Worm (Caenorhabditis elegans) whole organism, mixed stage, embryonic: ENCODE results near the gene B0244.6.

ENCODE experiments used
- M03D4.4 ChIP-seq: sonication (generic microtip); optimal IDR thresholded peaks from 2 replicates; lab custom pipeline; 2017; ENCODE audit warnings: mild to moderate bottlenecking, missing genetic modification characterization, missing compliant biosample characterization
- bed-3 ChIP-seq: fragments of 200-800 bp; sonication (Bioruptor generic); optimal IDR thresholded peaks from 3 replicates; lab custom pipeline; 2018; ENCODE audit warnings: mild to moderate bottlenecking, missing genetic modification characterization, moderate library complexity, missing compliant biosample characterization
- blmp-1 ChIP-seq: fragments of 150-350 bp; optimal IDR thresholded peaks from 2 replicates; lab custom pipeline; 2014; ENCODE audit warnings: missing biosample characterization, missing genetic modification characterization
- ceh-39 ChIP-seq: fragments of 150-350 bp; optimal IDR thresholded peaks from 2 replicates; lab custom pipeline; 2014; ENCODE audit warnings: missing biosample characterization, missing genetic modification characterization
- ceh-43 ChIP-seq: fragments of 200-800 bp; sonication (Bioruptor generic); optimal IDR thresholded peaks from 2 replicates; lab custom pipeline; 2018; ENCODE audit warnings: mild to moderate bottlenecking, missing genetic modification characterization, moderate library complexity, missing compliant biosample characterization
- ceh-83 ChIP-seq: fragments of 200-800 bp; sonication (Bioruptor generic); optimal IDR thresholded peaks from 2 replicates; lab custom pipeline; 2018; ENCODE audit warnings: mild to moderate bottlenecking, missing genetic modification characterization, missing compliant biosample characterization
- ces-1 ChIP-seq: fragments of 150-350 bp; optimal IDR thresholded peaks from 2 replicates; lab custom pipeline; 2014; ENCODE audit warnings: missing biosample characterization, missing genetic modification reagents, missing genetic modification characterization
- drap-1 ChIP-seq: fragments of 200-800 bp; sonication (Bioruptor generic); optimal IDR thresholded peaks from 3 replicates; lab custom pipeline; 2018; ENCODE audit warnings: mild to moderate bottlenecking, missing genetic modification characterization, missing compliant biosample characterization
- elt-1 ChIP-seq: sonication (generic microtip); optimal IDR thresholded peaks from 2 replicates; lab custom pipeline; 2017; ENCODE audit warnings: missing genetic modification characterization, mild to moderate bottlenecking, missing compliant biosample characterization, antibody characterized with exemption, moderate library complexity, borderline replicate concordance; ENCODE audit not compliant: insufficient read depth
- elt-3 ChIP-seq: fragments of 150-350 bp; optimal IDR thresholded peaks from 2 replicates; lab custom pipeline; 2014; ENCODE audit warnings: missing biosample characterization, missing genetic modification characterization
- flh-1 ChIP-seq: fragments of 200-800 bp; sonication (Bioruptor generic); optimal IDR thresholded peaks from 2 replicates; lab custom pipeline; 2018; ENCODE audit warnings: mild to moderate bottlenecking, missing genetic modification characterization, moderate library complexity, missing compliant biosample characterization
- ham-2 ChIP-seq: fragments of 200-800 bp; sonication (Bioruptor generic); optimal IDR thresholded peaks from 2 replicates; lab custom pipeline; 2018; ENCODE audit warnings: mild to moderate bottlenecking, missing genetic modification characterization, missing compliant biosample characterization
- hlh-1 ChIP-seq: fragments of 150-350 bp; optimal IDR thresholded peaks from 2 replicates; lab custom pipeline; 2014; ENCODE audit warnings: missing biosample characterization, missing genetic modification reagents, missing genetic modification characterization
- lin-13 ChIP-seq: fragments of 150-350 bp; optimal IDR thresholded peaks from 2 replicates; lab custom pipeline; 2014; ENCODE audit warnings: missing biosample characterization, missing genetic modification characterization
- lin-32 ChIP-seq: fragments of 200-800 bp; sonication (Bioruptor generic); optimal IDR thresholded peaks from 2 replicates; lab custom pipeline; 2018; ENCODE audit warnings: mild to moderate bottlenecking, missing genetic modification characterization, missing compliant biosample characterization
- lsy-2 ChIP-seq: fragments of 150-350 bp; optimal IDR thresholded peaks from 2 replicates; lab custom pipeline; 2014; ENCODE audit warnings: missing biosample characterization, missing genetic modification characterization
- mep-1 ChIP-seq: fragments of 150-350 bp; optimal IDR thresholded peaks from 2 replicates; lab custom pipeline; 2017; ENCODE audit warnings: missing biosample characterization, missing genetic modification reagents, missing genetic modification characterization, inconsistent platforms
- mls-2 ChIP-seq: sonication (generic microtip); optimal IDR thresholded peaks from 2 replicates; lab custom pipeline; 2016; ENCODE audit warnings: mild to moderate bottlenecking, missing genetic modification characterization, moderate library complexity, missing compliant biosample characterization
- nhr-2 ChIP-seq: fragments of 150-350 bp; optimal IDR thresholded peaks from 2 replicates; lab custom pipeline; 2014; ENCODE audit warnings: missing biosample characterization, missing genetic modification characterization
- nhr-237 ChIP-seq: fragments of 150-350 bp; optimal IDR thresholded peaks from 2 replicates; lab custom pipeline; 2014; ENCODE audit warnings: missing biosample characterization, missing genetic modification characterization
- nhr-28 ChIP-seq: fragments of 150-350 bp; optimal IDR thresholded peaks from 2 replicates; lab custom pipeline; 2014; ENCODE audit warnings: missing biosample characterization, missing genetic modification characterization
- nhr-76 ChIP-seq: sonication (generic microtip); optimal IDR thresholded peaks from 2 replicates; lab custom pipeline; 2017; ENCODE audit warnings: missing biosample characterization, missing genetic modification characterization
- pha-4 ChIP-seq: fragments of 150-350 bp; optimal IDR thresholded peaks from 2 replicates; lab custom pipeline; 2018; ENCODE audit warnings: missing biosample characterization, missing genetic modification reagents, missing genetic modification characterization
- sem-2 ChIP-seq: fragments of 200-800 bp; sonication (Bioruptor generic); optimal IDR thresholded peaks from 2 replicates; lab custom pipeline; 2018; ENCODE audit warnings: mild to moderate bottlenecking, missing genetic modification characterization, missing compliant biosample characterization
- snpc-4 ChIP-seq: fragments of 150-350 bp; optimal IDR thresholded peaks from 2 replicates; lab custom pipeline; 2014; ENCODE audit warnings: missing biosample characterization, missing genetic modification characterization
- sptf-1 ChIP-seq: sonication (generic microtip); optimal IDR thresholded peaks from 2 replicates; lab custom pipeline; 2017; ENCODE audit warnings: mild to moderate bottlenecking, missing genetic modification characterization, moderate library complexity, missing compliant biosample characterization
- tbx-8 ChIP-seq: fragments of 200-800 bp; sonication (Bioruptor generic); optimal IDR thresholded peaks from 2 replicates; lab custom pipeline; 2018; ENCODE audit warnings: mild to moderate bottlenecking, missing genetic modification characterization, moderate library complexity, missing compliant biosample characterization
- unc-120 ChIP-seq: sonication (generic microtip); optimal IDR thresholded peaks from 2 replicates; lab custom pipeline; 2017; ENCODE audit warnings: missing genetic modification characterization, missing compliant biosample characterization; ENCODE audit not compliant: poor library complexity, severe bottlenecking
- unc-62 ChIP-seq: fragments of 150-350 bp; optimal IDR thresholded peaks from 2 replicates; lab custom pipeline; 2014; ENCODE audit warnings: missing biosample characterization, missing genetic modification reagents, missing genetic modification characterization
- zip-8 ChIP-seq: fragments of 150-350 bp; optimal IDR thresholded peaks from 2 replicates; lab custom pipeline; 2014; ENCODE audit warnings: missing biosample characterization, missing genetic modification characterization
- ztf-11 ChIP-seq: fragments of 150-350 bp; optimal IDR thresholded peaks from 2 replicates; lab custom pipeline; 2014; ENCODE audit warnings: missing biosample characterization, missing genetic modification characterization

The B0244.6 gene

ce11 chrIII:5729367-5729766, 8.4 kb upstream of the B0244.6 start:
- TF ChIP-seq nhr-2 (tag; lab: Kevin White, UChicago) (no peak), sptf-1 (tag; lab: Kevin White, UChicago) (no peak), ces-1 (GFP tag; lab: Kevin White, UChicago) (no peak), nhr-237 (no peak)

ce11 chrIII:5730041-5730440, 7.8 kb upstream of the B0244.6 start:
- no peak for TF ChIP-seq elt-1 (tag; lab: Kevin White, UChicago)
- TF ChIP-seq lsy-2 (tag; lab: Kevin White, UChicago), result no peak
- TF ChIP-seq ham-2 (GFP tag; lab: Kevin White, UChicago), result no peak
- no peak for TF ChIP-seq hlh-1 (tag; lab: Kevin White, UChicago)
- TF ChIP-seq ceh-83, result no peak
- no peak for TF ChIP-seq nhr-28 (tag; lab: Kevin White, UChicago)
- no peak for TF ChIP-seq pha-4 (tag; lab: Kevin White, UChicago)
- no peak for TF ChIP-seq drap-1 (GFP tag; lab: Kevin White, UChicago)
- no peak for TF ChIP-seq sem-2 (GFP tag; lab: Kevin White, UChicago)
- no peak for TF ChIP-seq ceh-39 (tag; lab: Kevin White, UChicago)
- TF ChIP-seq, all 35 proteins: peak for 0

- TF ChIP-seq lin-13 (tag; lab: Kevin White, UChicago) (no peak), hlh-1 (tag; lab: Kevin White, UChicago) (no peak), sem-2 (GFP tag; lab: Kevin White, UChicago) (no peak), nhr-76 (tag; lab: Kevin White, UChicago) (no peak), pha-4 (tag; lab: Kevin White, UChicago) (no peak), bed-3 (GFP tag; lab: Kevin White, UChicago) (no peak), mep-1 (tag; lab: Kevin White, UChicago) (no peak), zip-8 (tag; lab: Kevin White, UChicago) (no peak), snpc-4 (no peak), M03D4.4 (tag; lab: Kevin White, UChicago) (no peak), blmp-1 (no peak), ceh-43 (GFP tag; lab: Kevin White, UChicago) (no peak), ztf-11 (tag; lab: Kevin White, UChicago) (no peak), ceh-39 (tag; lab: Kevin White, UChicago) (no peak)
These were observed 6.7 kb upstream of the B0244.6 start, which contains the start of the genes B0244.9 and B0244.7 for ce11 chrIII:5730980-5731636. Gene B0244.9, minus strand, starts transcription at chrIII:5731030. Gene B0244.7, plus strand, starts transcription at chrIII:5731501.

- TF ChIP-seq sptf-1 (tag; lab: Kevin White, UChicago), result no peak
- no peak for TF ChIP-seq elt-1 (tag; lab: Kevin White, UChicago)
- TF ChIP-seq bed-3 (GFP tag; lab: Kevin White, UChicago), result no peak
- no peak for TF ChIP-seq zip-8 (tag; lab: Kevin White, UChicago)
- TF ChIP-seq M03D4.4 (tag; lab: Kevin White, UChicago), result no peak
These were observed 4.9 kb upstream of the B0244.6 start, which contains the start of gene B0244.17 for ce11 chrIII:5732925-5733324. Gene B0244.17, plus strand, starts transcription at chrIII:5733225.

- no peak for TF ChIP-seq sem-2 (GFP tag; lab: Kevin White, UChicago)
- TF ChIP-seq tbx-8, result no peak
- no peak for TF ChIP-seq unc-120 (tag; lab: Kevin White, UChicago)
- no peak for TF ChIP-seq hlh-1 (tag; lab: Kevin White, UChicago)
- no peak for TF ChIP-seq mls-2 (tag; lab: Kevin White, UChicago)
- no peak for TF ChIP-seq blmp-1
- no peak for TF ChIP-seq mep-1 (tag; lab: Kevin White, UChicago)
- no peak for TF ChIP-seq ham-2 (GFP tag; lab: Kevin White, UChicago)
- TF ChIP-seq flh-1, result no peak
These were observed 3.5 kb upstream of the B0244.6 start for ce11 chrIII:5734328-5734727.

ce11 chrIII:5734905-5735304, 2.9 kb upstream of the B0244.6 start, which contains the start of gene B0244.10:
Gene B0244.10, plus strand, starts transcription at chrIII:5735158.
- TF ChIP-seq flh-1, result no peak
- no peak for TF ChIP-seq nhr-237
- TF ChIP-seq sem-2 (GFP tag; lab: Kevin White, UChicago), result no peak
- TF ChIP-seq drap-1 (GFP tag; lab: Kevin White, UChicago), result no peak
- TF ChIP-seq elt-3 (tag; lab: Kevin White, UChicago), result no peak
- TF ChIP-seq ham-2 (GFP tag; lab: Kevin White, UChicago), result no peak
- TF ChIP-seq lsy-2 (tag; lab: Kevin White, UChicago), result no peak
- TF ChIP-seq unc-120 (tag; lab: Kevin White, UChicago), result no peak
- no peak for TF ChIP-seq lin-32 (GFP tag; lab: Kevin White, UChicago)
- TF ChIP-seq ceh-43 (GFP tag; lab: Kevin White, UChicago), result no peak
- TF ChIP-seq mls-2 (tag; lab: Kevin White, UChicago), result no peak
- no peak for TF ChIP-seq ceh-83
- TF ChIP-seq nhr-28 (tag; lab: Kevin White, UChicago), result no peak
- TF ChIP-seq unc-62, result no peak
- TF ChIP-seq ces-1 (GFP tag; lab: Kevin White, UChicago), result no peak
- TF ChIP-seq pha-4 (tag; lab: Kevin White, UChicago), result no peak
- no peak for TF ChIP-seq lin-13 (tag; lab: Kevin White, UChicago)
- no peak for TF ChIP-seq nhr-2 (tag; lab: Kevin White, UChicago)
- no peak for TF ChIP-seq hlh-1 (tag; lab: Kevin White, UChicago)
- no peak for TF ChIP-seq bed-3 (GFP tag; lab: Kevin White, UChicago)
